Worm (Caenorhabditis elegans): ENCODE measurements around the gene spe-26.

spe-26 gene

ce11 chrIV:10373772-10374288, 17.9 kb downstream of the spe-26 start, which contains the start of gene mpz-5 (continued):
- no peak for TF ChIP-seq nhr-237 (tag; optimal IDR thresholded peaks at IDR 0.05)
- no peak for TF ChIP-seq skn-1 (tag; optimal IDR thresholded peaks at IDR 0.05)
- TF ChIP-seq cey-2 (tag; optimal IDR thresholded peaks at IDR 0.05; ENCODE audit: borderline replicate concordance, insufficient read depth): no peak
- TF ChIP-seq nhr-41 (GFP tag; IDR thresholded peaks at IDR 0.05): no peak
- TF ChIP-seq T26A8.4 (GFP tag; IDR thresholded peaks at IDR 0.05): peak; percentile 40; the same call in 1 of the 2 replicates
- no peak for TF ChIP-seq D1046.2 (GFP tag; IDR thresholded peaks at IDR 0.05)
- TF ChIP-seq pqm-1 (tag; optimal IDR thresholded peaks at IDR 0.05): no peak
- TF ChIP-seq pha-4 (GFP tag; IDR thresholded peaks at IDR 0.05): no peak
- TF ChIP-seq pha-4 (tag; optimal IDR thresholded peaks at IDR 0.05): peak; percentile 53
- peak; percentile 21 for TF ChIP-seq unc-130 (GFP tag; optimal IDR thresholded peaks at IDR 0.05)
- peak; percentile 30 for TF ChIP-seq F37D6.2 (tag; optimal IDR thresholded peaks at IDR 0.05)
- TF ChIP-seq daf-12 (tag; optimal IDR thresholded peaks at IDR 0.05): no peak
- no peak for TF ChIP-seq ceh-62 (tag; optimal IDR thresholded peaks at IDR 0.05)
- TF ChIP-seq dve-1 (tag; optimal IDR thresholded peaks at IDR 0.05; ENCODE audit: insufficient read depth): peak; percentile 81
- no peak for TF ChIP-seq gei-8 (GFP tag; optimal IDR thresholded peaks at IDR 0.05)
- 0 out of 2 replicates have a peak, but pooled peaks have one; percentile 55 for TF ChIP-seq snpc-1.2 (GFP tag; IDR thresholded peaks at IDR 0.05)
- no peak for TF ChIP-seq aly-2 (tag; optimal IDR thresholded peaks at IDR 0.05)
- no peak for TF ChIP-seq F26F4.8 (GFP tag; conservative IDR thresholded peaks at IDR 0.05)
- TF ChIP-seq nhr-48 (tag; optimal IDR thresholded peaks at IDR 0.05): peak; percentile 7
- peak in 1 of 2 experiments; percentile 22 for TF ChIP-seq mdl-1 (tag; optimal IDR thresholded peaks at IDR 0.05)
- no peak for TF ChIP-seq ceh-82 (tag; optimal IDR thresholded peaks at IDR 0.05)
- no peak for TF ChIP-seq unc-62 (GFP tag; optimal IDR thresholded peaks at IDR 0.05 in 1 of 2)
- TF ChIP-seq unc-62 (tag; optimal IDR thresholded peaks at IDR 0.05): no peak
- TF ChIP-seq nhr-28 (tag; optimal IDR thresholded peaks at IDR 0.05): peak; percentile 44
- TF ChIP-seq egl-43 (GFP tag; IDR thresholded peaks at IDR 0.05): no peak
- TF ChIP-seq vab-7 (GFP tag; IDR thresholded peaks at IDR 0.05): no peak
- peak; percentile 71 for TF ChIP-seq dpl-1 (GFP tag; optimal IDR thresholded peaks at IDR 0.05)
- TF ChIP-seq ceh-32 (tag; optimal IDR thresholded peaks at IDR 0.05; ENCODE audit: poor library complexity): no peak
- no peak for TF ChIP-seq Y48G9A.11 (GFP tag; IDR thresholded peaks at IDR 0.05)
- peak; percentile 17 for TF ChIP-seq nhr-6 (tag; optimal IDR thresholded peaks at IDR 0.05)
- TF ChIP-seq ceh-20 (GFP tag; IDR thresholded peaks at IDR 0.05): no peak
- peak; percentile 55 for TF ChIP-seq hlh-11 (tag; optimal IDR thresholded peaks at IDR 0.05)
- no peak for TF ChIP-seq set-16 (GFP tag; IDR thresholded peaks at IDR 0.05)
- peak; percentile 41 for TF ChIP-seq nhr-102 (tag; optimal IDR thresholded peaks at IDR 0.05)
- no peak for TF ChIP-seq ceh-44 (GFP tag; IDR thresholded peaks at IDR 0.05)
- no peak for TF ChIP-seq madf-5 (GFP tag; IDR thresholded peaks at IDR 0.05)
- no peak for TF ChIP-seq zfp-2 (tag; optimal IDR thresholded peaks at IDR 0.05)
- TF ChIP-seq rbr-2 (tag; optimal IDR thresholded peaks at IDR 0.05): peak; percentile 75
- TF ChIP-seq duxl-1 (tag; optimal IDR thresholded peaks at IDR 0.05; ENCODE audit: poor library complexity): peak; percentile 16
- no peak for TF ChIP-seq zfp-3 (GFP tag; conservative IDR thresholded peaks at IDR 0.05)
- TF ChIP-seq mxl-2 (GFP tag; conservative IDR thresholded peaks at IDR 0.05): no peak
- TF ChIP-seq nhr-111 (GFP tag; optimal IDR thresholded peaks at IDR 0.05): no peak
- TF ChIP-seq mep-1 (tag; optimal IDR thresholded peaks at IDR 0.05): peak; percentile 67
- TF ChIP-seq lin-1 (GFP tag; IDR thresholded peaks at IDR 0.05): no peak
- no peak for TF ChIP-seq dmd-8 (GFP tag; IDR thresholded peaks at IDR 0.05)
- peak; percentile 16 for TF ChIP-seq nhr-25 (tag; optimal IDR thresholded peaks at IDR 0.05; ENCODE audit: borderline replicate concordance, insufficient read depth)
- no peak for TF ChIP-seq lim-7 (GFP tag; IDR thresholded peaks at IDR 0.05)
- peak; percentile 69 for TF ChIP-seq mes-2 (tag; optimal IDR thresholded peaks at IDR 0.05; ENCODE audit: poor library complexity, severe bottlenecking)
- TF ChIP-seq dmd-6 (GFP tag; IDR thresholded peaks at IDR 0.05): peak; percentile 59
- TF ChIP-seq hif-1 (tag; optimal IDR thresholded peaks at IDR 0.05): peak in 1 of 2 experiments; percentile 37

All from whole organism, L4 larva.